Fruit fly (Drosophila melanogaster) whole organism, embryonic: ENCODE measurements around the gene ast.

Experiments used
- Bdp1 ChIP-seq: fragments of 200-800 bp; sonication (Bioruptor generic); optimal IDR thresholded peaks from 3 replicates; lab custom pipeline; 2016; ENCODE audit warnings: missing biosample characterization, missing genetic modification characterization
- BtbVII ChIP-seq: fragments of 200-800 bp; sonication (Bioruptor generic); optimal IDR thresholded peaks from 3 replicates; lab custom pipeline; 2017; ENCODE audit warnings: missing biosample characterization, mild to moderate bottlenecking, missing genetic modification characterization
- CG10274 ChIP-seq: fragments of 200-800 bp; sonication (Bioruptor generic); optimal IDR thresholded peaks from 3 replicates; lab custom pipeline; 2017; ENCODE audit warnings: missing biosample characterization, mild to moderate bottlenecking, missing genetic modification characterization
- CG10462 ChIP-seq: fragments of 200-800 bp; sonication (Bioruptor generic); optimal IDR thresholded peaks from 2 replicates; lab custom pipeline; 2016; ENCODE audit warnings: missing biosample characterization, missing genetic modification characterization
- CG13123 ChIP-seq: fragments of 200-800 bp; sonication (Bioruptor generic); optimal IDR thresholded peaks from 2 replicates; lab custom pipeline; 2016; ENCODE audit warnings: missing biosample characterization, missing genetic modification characterization
- CG14860 ChIP-seq: fragments of 200-800 bp; sonication (Bioruptor generic); IDR thresholded peaks from 3 replicates; pipeline ENCODE4 v1.3.6; 2022; ENCODE audit warnings: missing biosample characterization, missing genetic modification characterization; ENCODE audit not compliant: partially characterized antibody
- CG17612 ChIP-seq: fragments of 200-800 bp; sonication (Bioruptor generic); IDR thresholded peaks from 2 replicates; pipeline ENCODE4 v1.3.6; 2022; ENCODE audit warnings: missing biosample characterization, missing genetic modification characterization
- CG1792 ChIP-seq: fragments of 200-800 bp; sonication (Bioruptor generic); optimal IDR thresholded peaks from 2 replicates; lab custom pipeline; 2016; ENCODE audit warnings: missing biosample characterization, missing genetic modification characterization
- CG18476 ChIP-seq: fragments of 200-800 bp; sonication (Bioruptor generic); optimal IDR thresholded peaks from 2 replicates; lab custom pipeline; 2016; ENCODE audit warnings: missing biosample characterization, mild to moderate bottlenecking, missing genetic modification characterization
- CG2120 ChIP-seq: fragments of 200-800 bp; sonication (Bioruptor generic); optimal IDR thresholded peaks from 3 replicates; lab custom pipeline; 2016; ENCODE audit warnings: missing biosample characterization, missing genetic modification characterization
- CG3065 ChIP-seq: fragments of 200-800 bp; sonication (Bioruptor generic); optimal IDR thresholded peaks from 2 replicates; lab custom pipeline; 2016; ENCODE audit warnings: missing biosample characterization, missing genetic modification characterization
- CG3163 ChIP-seq: fragments of 200-800 bp; sonication (Bioruptor generic); optimal IDR thresholded peaks from 3 replicates; lab custom pipeline; 2016; ENCODE audit warnings: missing biosample characterization, missing genetic modification characterization
- CG3407 ChIP-seq: fragments of 200-800 bp; sonication (Bioruptor generic); optimal IDR thresholded peaks from 2 replicates; lab custom pipeline; 2018; ENCODE audit warnings: missing biosample characterization, mild to moderate bottlenecking, missing genetic modification characterization
- CG4854 ChIP-seq: fragments of 200-800 bp; sonication (Bioruptor generic); optimal IDR thresholded peaks from 2 replicates; lab custom pipeline; 2016; ENCODE audit warnings: missing biosample characterization, missing genetic modification characterization, inconsistent platforms
- CG6689 ChIP-seq: fragments of 200-800 bp; sonication (Bioruptor generic); IDR thresholded peaks from 2 replicates; pipeline ENCODE4 v1.3.6; 2022; ENCODE audit warnings: missing biosample characterization, missing genetic modification characterization
- CG7987 ChIP-seq: fragments of 200-800 bp; sonication (Bioruptor generic); optimal IDR thresholded peaks from 2 replicates; lab custom pipeline; 2018; ENCODE audit warnings: missing biosample characterization, mild to moderate bottlenecking, missing genetic modification characterization, moderate library complexity
- CG8359 ChIP-seq: fragments of 200-800 bp; sonication (Bioruptor generic); optimal IDR thresholded peaks from 2 replicates; lab custom pipeline; 2017; ENCODE audit warnings: missing biosample characterization, mild to moderate bottlenecking, missing genetic modification characterization, borderline replicate concordance
- CG9215 ChIP-seq: fragments of 200-800 bp; sonication (Bioruptor generic); IDR thresholded peaks from 2 replicates; pipeline ENCODE4 v1.3.6; 2022; ENCODE audit warnings: missing biosample characterization, missing genetic modification characterization
- CG9727 ChIP-seq: fragments of 200-800 bp; sonication (Bioruptor generic); optimal IDR thresholded peaks from 3 replicates; lab custom pipeline; 2017; ENCODE audit warnings: missing biosample characterization, mild to moderate bottlenecking, missing genetic modification characterization
- ERR ChIP-seq: fragments of 200-800 bp; sonication (Bioruptor generic); optimal IDR thresholded peaks from 2 replicates; lab custom pipeline; 2016; ENCODE audit warnings: missing biosample characterization, missing genetic modification characterization
- H15 ChIP-seq: fragments of 200-800 bp; sonication (Bioruptor generic); IDR thresholded peaks from 3 replicates; pipeline ENCODE4 v1.3.6; 2022; ENCODE audit warnings: missing biosample characterization, missing genetic modification characterization
- Med ChIP-seq: fragments of 200-800 bp; sonication (Bioruptor generic); peaks from one replicate; lab custom pipeline; 2016; ENCODE audit warnings: missing biosample characterization, missing genetic modification characterization, mild to moderate bottlenecking, inconsistent platforms, moderate library complexity
- Meics ChIP-seq: fragments of 200-800 bp; sonication (Bioruptor generic); optimal IDR thresholded peaks from 2 replicates; lab custom pipeline; 2017; ENCODE audit warnings: missing biosample characterization, mild to moderate bottlenecking, missing genetic modification characterization
- NFAT ChIP-seq: fragments of 200-800 bp; sonication (Bioruptor generic); IDR thresholded peaks from 2 replicates; pipeline ENCODE4 v1.3.6; 2022; ENCODE audit warnings: missing biosample characterization, missing genetic modification characterization
- Nf-YA ChIP-seq: fragments of 200-800 bp; sonication (Bioruptor generic); IDR thresholded peaks from 2 replicates; pipeline ENCODE4 v1.3.6; 2022; ENCODE audit warnings: missing biosample characterization, missing genetic modification characterization
- Opbp ChIP-seq: fragments of 200-800 bp; sonication (Bioruptor generic); IDR thresholded peaks from 3 replicates; pipeline ENCODE4 v1.3.6; 2022; ENCODE audit warnings: missing biosample characterization, missing genetic modification characterization; ENCODE audit not compliant: partially characterized antibody
- Pdp1 ChIP-seq, 2 experiments: fragments of 200-800 bp; sonication (Bioruptor generic); optimal IDR thresholded peaks; 3 replicates each; lab custom pipeline; 2016; ENCODE audit warnings: missing biosample characterization in 2 of 2, missing genetic modification characterization in 2 of 2, mild to moderate bottlenecking in 1 of 2, moderate library complexity in 1 of 2
- Taf1 ChIP-seq: fragments of 200-800 bp; sonication (Bioruptor generic); IDR thresholded peaks from 2 replicates; pipeline ENCODE4 v1.3.6; 2022; ENCODE audit warnings: missing biosample characterization, missing genetic modification characterization
- br ChIP-seq: fragments of >200 bp; optimal IDR thresholded peaks from 2 replicates; lab custom pipeline; 2017
- chinmo ChIP-seq: fragments of 200-800 bp; sonication (Bioruptor generic); IDR thresholded peaks from 4 replicates; pipeline ENCODE4 v1.3.6; 2022; ENCODE audit warnings: missing biosample characterization, missing genetic modification characterization; ENCODE audit not compliant: partially characterized antibody
- ci ChIP-seq: fragments of 200-800 bp; sonication (Bioruptor generic); IDR thresholded peaks from 3 replicates; pipeline ENCODE4 v1.3.6; 2022; ENCODE audit warnings: missing biosample characterization, missing genetic modification characterization
- corto ChIP-seq: fragments of 200-800 bp; sonication (Bioruptor generic); optimal IDR thresholded peaks from 2 replicates; lab custom pipeline; 2016; ENCODE audit warnings: missing biosample characterization, mild to moderate bottlenecking, missing genetic modification characterization, moderate library complexity
- dmrt11E ChIP-seq: fragments of 200-800 bp; sonication (Bioruptor generic); optimal IDR thresholded peaks from 3 replicates; lab custom pipeline; 2018; ENCODE audit warnings: missing biosample characterization, mild to moderate bottlenecking, missing genetic modification characterization, moderate library complexity
- dysf ChIP-seq: fragments of 200-800 bp; sonication (Bioruptor generic); IDR thresholded peaks from 3 replicates; pipeline ENCODE4 v1.3.6; 2022; ENCODE audit warnings: missing biosample characterization, missing genetic modification characterization
- en ChIP-seq: fragments of 200-800 bp; sonication (Bioruptor generic); optimal IDR thresholded peaks from 2 replicates; lab custom pipeline; 2016; ENCODE audit warnings: missing biosample characterization, missing genetic modification characterization
- grn ChIP-seq: fragments of 200-800 bp; sonication (Bioruptor generic); optimal IDR thresholded peaks from 3 replicates; lab custom pipeline; 2017; ENCODE audit warnings: missing biosample characterization, missing genetic modification characterization
- gsb-n ChIP-seq: fragments of 200-800 bp; sonication (Bioruptor generic); optimal IDR thresholded peaks from 3 replicates; lab custom pipeline; 2018; ENCODE audit warnings: missing biosample characterization, mild to moderate bottlenecking, missing genetic modification characterization
- ind ChIP-seq: fragments of 200-800 bp; sonication (Bioruptor generic); optimal IDR thresholded peaks from 3 replicates; lab custom pipeline; 2016; ENCODE audit warnings: missing biosample characterization, missing genetic modification characterization
- jing ChIP-seq: fragments of 200-800 bp; sonication (Bioruptor generic); optimal IDR thresholded peaks from 2 replicates; lab custom pipeline; 2018; ENCODE audit warnings: missing biosample characterization, mild to moderate bottlenecking, missing genetic modification characterization
- lab ChIP-seq: fragments of 200-800 bp; sonication (Bioruptor generic); optimal IDR thresholded peaks from 3 replicates; lab custom pipeline; 2017; ENCODE audit warnings: missing biosample characterization, missing genetic modification characterization, mild to moderate bottlenecking, moderate library complexity, missing genetic modification reagents
- lmd ChIP-seq: fragments of 200-800 bp; sonication (Bioruptor generic); IDR thresholded peaks from 2 replicates; pipeline ENCODE4 v1.3.6; 2022; ENCODE audit warnings: missing biosample characterization, missing genetic modification characterization
- pho ChIP-seq: fragments of 200-800 bp; sonication (Bioruptor generic); optimal IDR thresholded peaks from 2 replicates; lab custom pipeline; 2016; ENCODE audit warnings: missing biosample characterization, missing genetic modification characterization
- pzg ChIP-seq: fragments of 200-800 bp; sonication (Bioruptor generic); optimal IDR thresholded peaks from 3 replicates; lab custom pipeline; 2018; ENCODE audit warnings: missing biosample characterization, mild to moderate bottlenecking, missing genetic modification characterization, moderate library complexity
- sd ChIP-seq: fragments of 200-800 bp; sonication (Bioruptor generic); optimal IDR thresholded peaks from 3 replicates; lab custom pipeline; 2018; ENCODE audit warnings: missing biosample characterization, mild to moderate bottlenecking, missing genetic modification characterization, moderate library complexity
- stwl ChIP-seq: fragments of 200-800 bp; sonication (Bioruptor generic); optimal IDR thresholded peaks from 3 replicates; lab custom pipeline; 2018; ENCODE audit warnings: missing biosample characterization, mild to moderate bottlenecking, missing genetic modification characterization, moderate library complexity
- sug ChIP-seq: fragments of 200-800 bp; optimal IDR thresholded peaks from 2 replicates; lab custom pipeline; 2019; ENCODE audit warnings: missing biosample characterization, mild to moderate bottlenecking, missing genetic modification characterization, moderate library complexity
- wek ChIP-seq: fragments of 200-800 bp; sonication (Bioruptor generic); optimal IDR thresholded peaks from 3 replicates; lab custom pipeline; 2018; ENCODE audit warnings: missing biosample characterization, mild to moderate bottlenecking, missing genetic modification characterization, moderate library complexity
- zfh2 ChIP-seq: fragments of 200-800 bp; sonication (Bioruptor generic); optimal IDR thresholded peaks from 2 replicates; lab custom pipeline; 2016; ENCODE audit warnings: missing biosample characterization, missing genetic modification characterization

The ast gene

DNA sequence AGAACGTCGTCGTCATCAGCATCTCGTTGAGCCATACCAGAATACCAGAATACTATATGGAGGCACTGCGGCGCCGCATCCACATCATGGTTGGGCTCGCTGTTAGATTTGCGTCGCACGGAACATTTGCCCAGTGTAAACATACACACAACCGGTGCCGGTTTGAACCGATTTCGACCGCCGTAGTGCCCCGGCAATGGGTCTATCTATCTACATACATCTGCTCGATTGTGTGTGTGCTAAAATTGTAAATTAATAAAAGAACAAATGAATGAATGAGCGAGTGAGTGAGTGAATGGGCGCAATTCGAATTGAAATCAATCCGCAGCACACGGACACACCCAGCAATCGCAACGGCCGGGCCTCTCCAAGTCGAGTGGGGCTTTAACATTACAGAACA is 47.7 kb downstream of the ast start (continued):
- no peak for TF ChIP-seq CG13123 (GFP tag; lab: Kevin White, UChicago)
- TF ChIP-seq CG2120 (GFP tag; lab: Kevin White, UChicago) = peak; percentile 18
- no peak for TF ChIP-seq br
- TF ChIP-seq CG10462 (GFP tag; lab: Kevin White, UChicago) = no peak
- peak; percentile 28 for TF ChIP-seq BtbVII
- TF ChIP-seq CG18476 = no peak
- no peak for TF ChIP-seq CG14860 (GFP tag; lab: Robert Waterston, UW)
- TF ChIP-seq grn = peak; percentile 18
- TF ChIP-seq CG6689 (GFP tag; lab: Robert Waterston, UW) = no peak
- TF ChIP-seq pzg (GFP tag; lab: Kevin White, UChicago) = no peak

DNA sequence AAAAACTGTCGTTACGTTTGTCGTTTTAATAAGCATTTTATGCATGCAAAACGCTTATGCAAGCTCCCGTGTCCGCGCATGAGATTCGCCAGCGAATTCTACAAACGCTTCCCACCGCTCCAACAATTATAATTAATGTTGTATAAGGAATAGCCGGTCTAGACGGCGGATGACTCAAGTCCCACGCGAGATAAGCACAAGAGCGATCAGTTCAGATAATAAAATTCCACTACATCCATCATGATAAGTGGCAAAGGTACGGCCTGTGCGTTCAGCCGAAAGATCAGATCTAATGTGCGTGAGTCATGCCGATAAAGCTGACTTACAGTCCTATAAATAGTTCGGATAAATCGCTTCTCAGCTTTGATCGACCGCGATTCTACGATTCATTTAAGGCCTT is 48.8 kb downstream of the ast start:
- TF ChIP-seq sd (tag; lab: Kevin White, UChicago) = peak; percentile 12
- TF ChIP-seq CG1792 = no peak
- no peak for TF ChIP-seq wek (GFP tag; lab: Kevin White, UChicago)
- TF ChIP-seq pho (GFP tag; lab: Kevin White, UChicago) = no peak
- TF ChIP-seq Taf1 = no peak
- TF ChIP-seq grn = peak; percentile 26
- peak in 1 of 2 experiments; percentile 75 for TF ChIP-seq Pdp1 (GFP tag; optimal IDR thresholded peaks at IDR 0.05; lab: Kevin White, UChicago)
- no peak for TF ChIP-seq stwl (tag; lab: Kevin White, UChicago)
- no peak for TF ChIP-seq Nf-YA

- TF ChIP-seq dysf (GFP tag; lab: Robert Waterston, UW) (0 out of 3 replicates have a peak, but pooled peaks have one; percentile 16), CG8359 (GFP tag; lab: Kevin White, UChicago) (no peak), H15 (no peak), lab (GFP tag; lab: Kevin White, UChicago) (peak; percentile 76), ci (no peak), dmrt11E (tag; lab: Kevin White, UChicago) (no peak), en (GFP tag; lab: Kevin White, UChicago) (no peak), jing (no peak), ERR (GFP tag; lab: Kevin White, UChicago) (no peak), Bdp1 (GFP tag; lab: Kevin White, UChicago) (no peak), CG3065 (GFP tag; lab: Kevin White, UChicago) (no peak), grn (peak; percentile 60), Opbp (GFP tag; lab: Robert Waterston, UW) (no peak), ind (GFP tag; lab: Kevin White, UChicago) (no peak), CG10274 (GFP tag; lab: Kevin White, UChicago) (peak; percentile 45), gsb-n (tag; lab: Kevin White, UChicago) (no peak), CG3163 (GFP tag; lab: Kevin White, UChicago) (no peak), Meics (GFP tag; lab: Kevin White, UChicago) (no peak), chinmo (GFP tag; lab: Robert Waterston, UW) (no peak), CG4854 (GFP tag; lab: Kevin White, UChicago) (no peak), CG9727 (GFP tag; lab: Kevin White, UChicago) (no peak), Med (GFP tag; lab: Kevin White, UChicago) (peak; percentile 47), sug (tag; lab: Kevin White, UChicago) (peak; percentile 97), CG9215 (GFP tag; lab: Robert Waterston, UW) (no peak), zfh2 (GFP tag; lab: Kevin White, UChicago) (no peak), CG3407 (GFP tag; lab: Kevin White, UChicago) (no peak), corto (GFP tag; lab: Kevin White, UChicago) (no peak), lmd (GFP tag; lab: Robert Waterston, UW) (no peak), NFAT (GFP tag; lab: Robert Waterston, UW) (no peak; the same call in 1 of the 2 replicates), CG7987 (GFP tag; lab: Kevin White, UChicago) (peak; percentile 67), wek (GFP tag; lab: Kevin White, UChicago) (no peak), CG17612 (GFP tag; lab: Robert Waterston, UW) (no peak)
Measured at dm6 chr2L:1127434-1128089, 49.8 kb downstream of the ast start.
